Fruit fly (Drosophila melanogaster): ENCODE results near the gene dlg1.

The dlg1 gene

DNA sequence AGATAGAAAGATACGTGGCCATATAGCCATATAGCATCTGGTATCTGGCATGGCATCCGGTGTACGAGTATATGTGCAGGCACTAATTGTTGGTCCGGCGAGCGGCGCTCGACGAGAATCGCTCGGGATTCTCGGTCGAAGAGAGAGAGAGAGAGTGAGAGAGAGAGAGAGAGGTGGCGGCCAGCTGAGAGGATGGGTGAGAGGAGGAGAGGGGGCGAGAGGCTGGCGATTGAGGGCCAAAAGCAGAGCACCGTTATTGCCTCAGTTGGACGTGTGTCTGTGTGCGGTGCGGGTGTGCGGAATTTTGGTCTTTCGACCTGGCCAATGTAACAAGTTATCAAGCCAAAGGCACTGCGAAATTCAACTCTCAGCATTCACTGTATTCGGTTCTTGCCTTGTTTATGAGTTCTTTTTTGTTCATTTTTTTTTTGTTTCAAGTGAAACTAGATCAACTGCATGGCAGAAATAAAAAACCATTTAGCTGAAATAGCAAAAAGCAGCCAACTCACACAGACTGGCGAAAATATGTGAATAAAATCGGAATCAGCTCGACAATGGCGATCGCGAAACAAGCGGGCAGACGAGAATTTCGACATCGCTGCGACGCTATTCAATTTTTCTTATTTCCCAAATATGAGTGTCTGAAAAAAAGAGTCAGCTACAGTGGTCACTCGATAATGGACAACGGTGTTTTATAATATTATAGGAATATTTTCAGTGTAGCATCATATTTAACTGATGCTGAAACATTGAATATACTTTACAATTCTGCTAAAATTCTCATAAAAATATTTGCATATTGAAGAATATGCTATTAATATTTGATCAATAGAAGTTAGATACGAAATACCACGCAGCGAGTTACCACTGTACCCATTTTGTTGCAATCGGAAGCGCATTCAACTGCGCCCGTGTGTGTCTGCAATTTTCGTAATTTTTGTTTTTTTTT, 3.6 kb downstream of the dlg1 start (continued):
- TF ChIP-seq CG10631 (GFP tag; optimal IDR thresholded peaks at IDR 0.05) (no peak), CG11762 (GFP tag; optimal IDR thresholded peaks at IDR 0.05; ENCODE audit: insufficient read depth) (no peak), CG6276 (GFP tag; optimal IDR thresholded peaks at IDR 0.05) (no peak), CG6854 (GFP tag; optimal IDR thresholded peaks at IDR 0.05) (no peak), CG32006 (GFP tag; optimal IDR thresholded peaks at IDR 0.05) (peak; percentile 29), Gug (GFP tag; IDR thresholded peaks at IDR 0.05) (no peak), CG16779 (tag; optimal IDR thresholded peaks at IDR 0.05) (no peak), esn (GFP tag; optimal IDR thresholded peaks at IDR 0.05) (peak; percentile 4), pdm3 (GFP tag; optimal IDR thresholded peaks at IDR 0.05) (no peak), Ets21C (GFP tag; optimal IDR thresholded peaks at IDR 0.05) (no peak)

DNA sequence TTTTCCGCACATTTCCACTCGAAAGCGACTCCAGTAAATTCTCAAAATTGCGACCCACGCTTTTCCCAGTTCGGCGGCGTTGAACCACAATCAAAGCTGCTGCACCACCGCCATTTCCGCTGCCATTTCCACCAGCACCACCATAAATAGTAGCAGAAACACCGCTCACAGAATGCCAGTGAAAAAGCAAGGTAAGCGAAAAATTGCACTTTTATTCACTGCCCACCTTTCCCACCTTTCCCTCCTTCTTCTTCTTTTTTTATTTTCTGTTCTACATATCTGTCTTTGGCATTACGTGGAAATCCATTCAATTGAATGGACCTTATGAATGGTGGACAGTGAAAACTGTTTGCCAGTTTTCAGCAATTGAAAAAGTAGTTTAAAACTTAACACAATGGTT, 4.9 kb downstream of the dlg1 start:
- TF ChIP-seq CG32006 (GFP tag; optimal IDR thresholded peaks at IDR 0.05) (no peak), Sox14 (GFP tag; optimal IDR thresholded peaks at IDR 0.05) (no peak), CG7368 (GFP tag; optimal IDR thresholded peaks at IDR 0.05) (no peak), salr (GFP tag; optimal IDR thresholded peaks at IDR 0.05) (no peak), achi (GFP tag; optimal IDR thresholded peaks at IDR 0.05) (no peak), svp (GFP tag) (no peak)

DNA sequence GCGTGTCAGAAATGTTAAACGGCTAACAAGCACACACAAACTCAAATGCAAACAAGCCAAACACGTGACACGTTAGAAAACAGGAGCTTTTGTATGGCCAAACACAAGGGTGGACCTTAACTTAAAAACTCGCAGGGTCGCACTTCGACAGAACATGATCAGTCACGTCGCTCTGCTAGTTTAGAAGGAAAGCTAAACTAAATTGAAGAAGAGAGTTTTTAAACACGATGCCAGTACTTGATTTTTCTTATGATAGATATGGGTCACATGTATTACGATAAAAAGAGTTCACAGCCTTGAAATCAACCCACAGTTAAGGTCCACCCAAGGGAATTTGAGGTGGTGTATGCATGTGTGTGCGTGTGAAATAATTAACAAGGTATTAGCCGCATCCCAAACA, 8.9 kb downstream of the dlg1 start:
- TF ChIP-seq spab (GFP tag; optimal IDR thresholded peaks at IDR 0.05): no peak
- TF ChIP-seq dsx (GFP tag; optimal IDR thresholded peaks at IDR 0.05; ENCODE audit: poor library complexity, severe bottlenecking): no peak
- TF ChIP-seq esn (GFP tag; optimal IDR thresholded peaks at IDR 0.05): no peak
- 0 out of 3 replicates have a peak, but pooled peaks have one; percentile 17 for TF ChIP-seq eg (GFP tag; IDR thresholded peaks at IDR 0.05)
- TF ChIP-seq topi (GFP tag; optimal IDR thresholded peaks at IDR 0.05): no peak
- TF ChIP-seq achi (GFP tag; optimal IDR thresholded peaks at IDR 0.05): peak; percentile 1
- peak in 1 of 2 experiments; percentile 7 for TF ChIP-seq ss (GFP tag; optimal IDR thresholded peaks at IDR 0.05)
- no peak for TF ChIP-seq CG9139 (GFP tag; optimal IDR thresholded peaks at IDR 0.05)
- no peak for TF ChIP-seq CG10631 (GFP tag; optimal IDR thresholded peaks at IDR 0.05)
- no peak for TF ChIP-seq CG1621 (tag; optimal IDR thresholded peaks at IDR 0.05)
- no peak for TF ChIP-seq CG3919 (GFP tag; optimal IDR thresholded peaks at IDR 0.05)
- TF ChIP-seq OdsH (GFP tag; optimal IDR thresholded peaks at IDR 0.05): peak; percentile 8
- TF ChIP-seq Blimp-1 (GFP tag; optimal IDR thresholded peaks at IDR 0.05): no peak
- TF ChIP-seq CG32006 (GFP tag; optimal IDR thresholded peaks at IDR 0.05): peak; percentile 5

DNA sequence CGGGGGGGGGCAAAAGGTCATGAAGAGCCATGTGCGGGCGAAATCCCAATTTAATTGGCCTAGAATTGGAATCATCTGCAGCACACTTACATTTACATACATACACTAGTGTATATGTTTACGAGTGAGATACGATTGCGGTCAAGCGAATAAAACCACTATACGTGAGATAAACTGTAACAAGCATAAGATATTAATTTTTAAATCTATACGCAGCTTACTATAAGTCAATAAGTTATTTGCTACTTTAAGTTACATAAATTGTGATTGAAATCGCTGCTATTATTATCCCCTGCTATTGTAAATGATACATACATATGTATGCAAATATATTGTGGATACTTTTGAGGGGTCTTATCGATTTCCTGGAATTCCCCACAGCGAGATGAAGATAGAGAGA, 9.7 kb downstream of the dlg1 start:
- peak; percentile 4 for TF ChIP-seq achi (GFP tag; optimal IDR thresholded peaks at IDR 0.05)
- peak; percentile 23 for TF ChIP-seq lz (GFP tag; optimal IDR thresholded peaks at IDR 0.05)
- no peak for TF ChIP-seq CG7368 (GFP tag; optimal IDR thresholded peaks at IDR 0.05)
- TF ChIP-seq CG6854 (GFP tag; optimal IDR thresholded peaks at IDR 0.05): no peak
- no peak for TF ChIP-seq CG31627 (GFP tag; optimal IDR thresholded peaks at IDR 0.05)
- TF ChIP-seq svp (GFP tag): peak; percentile 58
- no peak for TF ChIP-seq Hr39 (GFP tag; optimal IDR thresholded peaks at IDR 0.05)
- TF ChIP-seq CG6276 (GFP tag; optimal IDR thresholded peaks at IDR 0.05): no peak
- peak; percentile 8 for TF ChIP-seq Ets96B (tag; optimal IDR thresholded peaks at IDR 0.05)
- no peak for TF ChIP-seq Hr38 (GFP tag; optimal IDR thresholded peaks at IDR 0.05)
- TF ChIP-seq cyc (GFP tag; optimal IDR thresholded peaks at IDR 0.05): peak; percentile 2
- TF ChIP-seq Sox102F (GFP tag; optimal IDR thresholded peaks at IDR 0.05): no peak
- TF ChIP-seq dac (GFP tag; optimal IDR thresholded peaks at IDR 0.05): no peak
- TF ChIP-seq OdsH (GFP tag; optimal IDR thresholded peaks at IDR 0.05): peak; percentile 18
- no peak for TF ChIP-seq CG10669 (GFP tag; optimal IDR thresholded peaks at IDR 0.05)
- TF ChIP-seq net (GFP tag; optimal IDR thresholded peaks at IDR 0.05): no peak
- peak; percentile 21 for TF ChIP-seq Eip75B (GFP tag; optimal IDR thresholded peaks at IDR 0.05)
- peak; percentile 34; the same call in 2 of the 3 replicates for TF ChIP-seq CG6163 (GFP tag; IDR thresholded peaks at IDR 0.05)
- TF ChIP-seq CG8319 (GFP tag; optimal IDR thresholded peaks at IDR 0.05): no peak
- TF ChIP-seq fkh (GFP tag; optimal IDR thresholded peaks at IDR 0.05): no peak
- peak; percentile 13 for TF ChIP-seq Met (GFP tag; optimal IDR thresholded peaks at IDR 0.05)
- no peak for TF ChIP-seq CG4318 (GFP tag; optimal IDR thresholded peaks at IDR 0.05)
- TF ChIP-seq Sox15 (GFP tag; optimal IDR thresholded peaks at IDR 0.05): no peak
- peak; percentile 27 for TF ChIP-seq pdm3 (GFP tag; optimal IDR thresholded peaks at IDR 0.05)
- peak; percentile 9 for TF ChIP-seq CG34406 (GFP tag; optimal IDR thresholded peaks at IDR 0.05)
- no peak for TF ChIP-seq CG16779 (tag; optimal IDR thresholded peaks at IDR 0.05)

All from whole organism, prepupa.